Fruit fly (Drosophila melanogaster) whole organism, embryonic: ENCODE measurements around the gene att-ORFB.

Source experiments
- Ada2b ChIP-seq: fragments of 200-800 bp; sonication (Bioruptor generic); IDR thresholded peaks from 2 replicates; pipeline ENCODE4 v1.3.6; 2022; ENCODE audit warnings: missing biosample characterization, missing genetic modification characterization
- B-H1 ChIP-seq: fragments of 200-800 bp; sonication (Bioruptor generic); IDR thresholded peaks from 3 replicates; pipeline ENCODE4 v1.3.6; 2022; ENCODE audit warnings: missing biosample characterization, missing genetic modification characterization
- Bgb ChIP-seq: fragments of 200-800 bp; sonication (Bioruptor generic); IDR thresholded peaks from 2 replicates; pipeline ENCODE4 v1.3.6; 2022; ENCODE audit warnings: missing biosample characterization, missing genetic modification characterization; ENCODE audit not compliant: partially characterized antibody
- C15 ChIP-seq: fragments of 200-800 bp; sonication (Bioruptor generic); IDR thresholded peaks from 3 replicates; pipeline ENCODE4 v1.3.6; 2022; ENCODE audit warnings: missing biosample characterization, missing genetic modification characterization
- CG10321 ChIP-seq: fragments of 200-800 bp; sonication (Bioruptor generic); IDR thresholded peaks from 2 replicates; pipeline ENCODE4 v1.3.6; 2022; ENCODE audit warnings: missing biosample characterization, missing genetic modification characterization
- CG10366 ChIP-seq: fragments of 200-800 bp; sonication (Bioruptor generic); IDR thresholded peaks from 2 replicates; pipeline ENCODE4 v1.3.6; 2022; ENCODE audit warnings: missing biosample characterization, missing genetic modification characterization
- CG11560 ChIP-seq: fragments of 200-800 bp; sonication (Bioruptor generic); IDR thresholded peaks from 3 replicates; pipeline ENCODE4 v1.3.6; 2022; ENCODE audit warnings: missing biosample characterization, missing genetic modification characterization
- CG12104 ChIP-seq: fragments of 200-800 bp; sonication (Bioruptor generic); optimal IDR thresholded peaks from 3 replicates; lab custom pipeline; 2016; ENCODE audit warnings: missing biosample characterization, missing genetic modification characterization
- CG12236 ChIP-seq: fragments of 200-800 bp; sonication (Bioruptor generic); optimal IDR thresholded peaks from 2 replicates; lab custom pipeline; 2016; ENCODE audit warnings: missing biosample characterization, missing genetic modification characterization
- CG14860 ChIP-seq: fragments of 200-800 bp; sonication (Bioruptor generic); IDR thresholded peaks from 3 replicates; pipeline ENCODE4 v1.3.6; 2022; ENCODE audit warnings: missing biosample characterization, missing genetic modification characterization; ENCODE audit not compliant: partially characterized antibody
- CG1647 ChIP-seq: fragments of 200-800 bp; sonication (Bioruptor generic); optimal IDR thresholded peaks from 3 replicates; lab custom pipeline; 2016; ENCODE audit warnings: missing biosample characterization, missing genetic modification characterization
- CG18262 ChIP-seq: fragments of 200-800 bp; optimal IDR thresholded peaks from 3 replicates; lab custom pipeline; 2019; ENCODE audit warnings: missing biosample characterization, mild to moderate bottlenecking, missing genetic modification characterization, moderate library complexity
- CG2678 ChIP-seq: fragments of 200-800 bp; sonication (Bioruptor generic); optimal IDR thresholded peaks from 3 replicates; lab custom pipeline; 2019; ENCODE audit warnings: missing biosample characterization, mild to moderate bottlenecking, missing genetic modification characterization, moderate library complexity
- CG3847 ChIP-seq: fragments of 200-800 bp; sonication (Bioruptor generic); IDR thresholded peaks from 2 replicates; pipeline ENCODE4 v1.3.6; 2022; ENCODE audit warnings: missing biosample characterization, missing genetic modification characterization
- CG4707 ChIP-seq: fragments of 200-800 bp; sonication (Bioruptor generic); optimal IDR thresholded peaks from 2 replicates; lab custom pipeline; 2018; ENCODE audit warnings: missing biosample characterization, mild to moderate bottlenecking, missing genetic modification characterization, moderate library complexity
- CG7745 ChIP-seq: fragments of 200-800 bp; sonication (Bioruptor generic); optimal IDR thresholded peaks from 2 replicates; lab custom pipeline; 2018; ENCODE audit warnings: missing biosample characterization, mild to moderate bottlenecking, missing genetic modification characterization, moderate library complexity
- CG7963 ChIP-seq: fragments of 200-800 bp; sonication (Bioruptor generic); IDR thresholded peaks from 3 replicates; pipeline ENCODE4 v1.3.6; 2022; ENCODE audit warnings: missing biosample characterization, missing genetic modification characterization; ENCODE audit not compliant: partially characterized antibody
- CG9817 ChIP-seq: fragments of 200-800 bp; sonication (Bioruptor generic); optimal IDR thresholded peaks from 2 replicates; lab custom pipeline; 2018; ENCODE audit warnings: missing biosample characterization, mild to moderate bottlenecking, missing genetic modification characterization, moderate library complexity
- D19A ChIP-seq: fragments of 200-800 bp; optimal IDR thresholded peaks from 3 replicates; lab custom pipeline; 2019; ENCODE audit warnings: missing biosample characterization, mild to moderate bottlenecking, missing genetic modification characterization, moderate library complexity
- Drgx ChIP-seq: fragments of 200-800 bp; sonication (Bioruptor generic); IDR thresholded peaks from 2 replicates; pipeline ENCODE4 v1.3.6; 2022; ENCODE audit warnings: missing biosample characterization, missing genetic modification characterization
- Ets97D ChIP-seq: fragments of 200-800 bp; sonication (Bioruptor generic); optimal IDR thresholded peaks from 3 replicates; lab custom pipeline; 2016; ENCODE audit warnings: missing biosample characterization, missing genetic modification characterization
- Fer2 ChIP-seq: fragments of 200-800 bp; sonication (Bioruptor generic); optimal IDR thresholded peaks from 2 replicates; lab custom pipeline; 2018; ENCODE audit warnings: missing biosample characterization, mild to moderate bottlenecking, missing genetic modification characterization, moderate library complexity
- GATAe ChIP-seq: fragments of 200-800 bp; sonication (Bioruptor generic); conservative IDR thresholded peaks from 2 replicates; pipeline ENCODE4 v1.3.6; 2022; ENCODE audit warnings: missing biosample characterization, missing genetic modification characterization
- Hr51 ChIP-seq, 2 experiments: fragments of 200-800 bp; sonication (Bioruptor generic); optimal IDR thresholded peaks; 2 replicates in 1 of 2; 3 replicates in 1 of 2; lab custom pipeline; 2016 to 2018; ENCODE audit warnings: missing biosample characterization in 2 of 2, missing genetic modification characterization in 2 of 2, mild to moderate bottlenecking in 1 of 2, moderate library complexity in 1 of 2
- Jarid2 ChIP-seq: fragments of 200-800 bp; sonication (Bioruptor generic); optimal IDR thresholded peaks from 3 replicates; lab custom pipeline; 2017; ENCODE audit warnings: mild to moderate bottlenecking, missing biosample characterization, missing genetic modification reagents, missing genetic modification characterization
- Opbp ChIP-seq: fragments of 200-800 bp; sonication (Bioruptor generic); IDR thresholded peaks from 3 replicates; pipeline ENCODE4 v1.3.6; 2022; ENCODE audit warnings: missing biosample characterization, missing genetic modification characterization; ENCODE audit not compliant: partially characterized antibody
- Poxn ChIP-seq: fragments of 200-800 bp; sonication (Bioruptor generic); IDR thresholded peaks from 2 replicates; pipeline ENCODE4 v1.3.6; 2022; ENCODE audit warnings: missing biosample characterization, missing genetic modification characterization
- Rx ChIP-seq: fragments of 200-800 bp; sonication (Bioruptor generic); IDR thresholded peaks from 2 replicates; pipeline ENCODE4 v1.3.6; 2022; ENCODE audit warnings: missing biosample characterization, missing genetic modification characterization
- Scr ChIP-seq: fragments of 200-800 bp; sonication (Bioruptor generic); IDR thresholded peaks from 2 replicates; pipeline ENCODE4 v1.3.6; 2022; ENCODE audit warnings: missing biosample characterization, missing genetic modification characterization; ENCODE audit not compliant: partially characterized antibody
- Sin3A ChIP-seq: fragments of >200 bp; optimal IDR thresholded peaks from 2 replicates; lab custom pipeline; 2018
- bab2 ChIP-seq: fragments of 200-800 bp; sonication (Bioruptor generic); optimal IDR thresholded peaks from 2 replicates; lab custom pipeline; 2016; ENCODE audit warnings: missing biosample characterization, missing genetic modification characterization
- cato ChIP-seq: fragments of 200-800 bp; sonication (Bioruptor generic); optimal IDR thresholded peaks from 2 replicates; lab custom pipeline; 2016; ENCODE audit warnings: missing biosample characterization, missing genetic modification characterization, borderline replicate concordance
- crol ChIP-seq: fragments of 200-800 bp; sonication (Bioruptor generic); IDR thresholded peaks from 2 replicates; pipeline ENCODE4 v1.3.6; 2022; ENCODE audit warnings: missing biosample characterization, missing genetic modification characterization
- dimm ChIP-seq: fragments of 200-800 bp; sonication (Bioruptor generic); IDR thresholded peaks from 2 replicates; pipeline ENCODE4 v1.3.6; 2022; ENCODE audit warnings: missing biosample characterization, missing genetic modification characterization
- gce ChIP-seq: fragments of 200-800 bp; sonication (Bioruptor generic); IDR thresholded peaks from 3 replicates; pipeline ENCODE4 v1.3.6; 2022; ENCODE audit warnings: missing biosample characterization, missing genetic modification characterization
- gsb-n ChIP-seq: fragments of 200-800 bp; sonication (Bioruptor generic); optimal IDR thresholded peaks from 3 replicates; lab custom pipeline; 2018; ENCODE audit warnings: missing biosample characterization, mild to moderate bottlenecking, missing genetic modification characterization
- klu ChIP-seq: fragments of 200-800 bp; sonication (Bioruptor generic); IDR thresholded peaks from 2 replicates; pipeline ENCODE4 v1.3.6; 2022; ENCODE audit warnings: missing biosample characterization, missing genetic modification characterization
- mld ChIP-seq: fragments of 200-800 bp; sonication (Bioruptor generic); IDR thresholded peaks from 3 replicates; pipeline ENCODE4 v1.3.6; 2022; ENCODE audit warnings: missing biosample characterization, missing genetic modification characterization; ENCODE audit not compliant: partially characterized antibody
- nom ChIP-seq: fragments of 200-800 bp; sonication (Bioruptor generic); optimal IDR thresholded peaks from 2 replicates; lab custom pipeline; 2017; ENCODE audit warnings: missing biosample characterization, missing genetic modification characterization, mild to moderate bottlenecking, moderate library complexity, missing genetic modification reagents
- otp ChIP-seq: fragments of 200-800 bp; sonication (Bioruptor generic); IDR thresholded peaks from 3 replicates; pipeline ENCODE4, ENCODE4 v1.3.6; 2022; ENCODE audit warnings: missing biosample characterization, missing genetic modification characterization
- pb ChIP-seq: fragments of 200-800 bp; sonication (Bioruptor generic); optimal IDR thresholded peaks from 3 replicates; lab custom pipeline; 2016; ENCODE audit warnings: missing biosample characterization, missing genetic modification characterization
- pita ChIP-seq: fragments of 200-800 bp; sonication (Bioruptor generic); optimal IDR thresholded peaks from 2 replicates; lab custom pipeline; 2017; ENCODE audit warnings: missing biosample characterization, mild to moderate bottlenecking, missing genetic modification characterization
- pros ChIP-seq: fragments of 200-800 bp; sonication (Bioruptor generic); optimal IDR thresholded peaks from 3 replicates; lab custom pipeline; 2019; ENCODE audit warnings: missing biosample characterization, mild to moderate bottlenecking, missing genetic modification characterization, moderate library complexity
- so ChIP-seq: fragments of 200-800 bp; sonication (Bioruptor generic); IDR thresholded peaks from 3 replicates; pipeline ENCODE4 v1.3.6; 2022; ENCODE audit warnings: missing biosample characterization, missing genetic modification characterization
- trem ChIP-seq: fragments of 200-800 bp; optimal IDR thresholded peaks from 3 replicates; lab custom pipeline; 2019; ENCODE audit warnings: missing biosample characterization, mild to moderate bottlenecking, missing genetic modification characterization, moderate library complexity
- unc-4 ChIP-seq: fragments of 200-800 bp; sonication (Bioruptor generic); IDR thresholded peaks from 2 replicates; pipeline ENCODE4 v1.3.6; 2022; ENCODE audit warnings: missing biosample characterization, missing genetic modification characterization; ENCODE audit not compliant: partially characterized antibody
- vnd ChIP-seq: fragments of 200-800 bp; sonication (Bioruptor generic); IDR thresholded peaks from 3 replicates; pipeline ENCODE4 v1.3.6; 2022; ENCODE audit warnings: missing biosample characterization, missing genetic modification characterization; ENCODE audit not compliant: partially characterized antibody
- vvl ChIP-seq: fragments of 200-800 bp; sonication (Bioruptor generic); IDR thresholded peaks from 2 replicates; pipeline ENCODE4 v1.3.6; 2022; ENCODE audit warnings: missing biosample characterization, missing genetic modification characterization

The att-ORFB gene

DNA sequence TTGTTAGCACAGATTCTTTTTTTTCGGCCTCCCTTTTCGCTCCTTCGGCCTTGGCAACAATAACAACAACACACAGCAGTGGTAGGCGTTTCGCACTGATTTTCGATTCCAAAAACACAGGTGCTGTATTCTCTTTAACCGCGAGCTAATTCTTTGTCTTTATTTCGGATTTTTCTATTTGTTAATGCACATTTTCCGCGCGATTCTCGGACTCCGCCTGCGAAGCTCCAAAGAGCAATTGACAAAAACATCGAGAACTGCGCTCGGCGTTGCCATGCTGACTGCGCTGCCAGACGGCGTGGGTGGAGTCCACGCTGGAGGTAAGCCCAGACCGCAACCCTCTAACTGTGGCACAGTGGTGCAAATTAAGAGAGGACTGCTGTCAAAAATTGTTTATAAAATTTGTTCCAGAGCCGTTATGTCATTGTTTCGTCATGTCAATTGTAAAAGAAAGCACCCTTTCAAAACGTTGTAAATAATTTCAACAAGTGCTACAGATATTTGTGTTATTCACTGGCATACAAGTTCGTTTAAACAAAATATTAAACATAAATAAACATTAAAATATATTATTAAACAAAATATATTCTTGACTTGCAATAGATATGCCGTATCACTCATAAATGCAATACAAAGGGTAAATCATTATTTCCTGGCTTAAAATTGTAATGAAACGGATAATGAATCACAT lies 3.4 kb upstream of the att-ORFB start, which contains the start of the genes DPCoAC and CG5180 (continued):
- TF ChIP-seq CG7745 (tag; lab: Kevin White, UChicago) (no peak), Rx (GFP tag; lab: Robert Waterston, UW) (peak; percentile 30; the same call in 1 of the 2 replicates), CG7963 (peak; percentile 71; the same call in 2 of the 3 replicates), pita (GFP tag; lab: Kevin White, UChicago) (peak; percentile 90), gce (GFP tag; lab: Robert Waterston, UW) (0 out of 3 replicates have a peak, but pooled peaks have one; percentile 47), Poxn (GFP tag; lab: Robert Waterston, UW) (no peak), trem (tag; lab: Kevin White, UChicago) (peak; percentile 37), Ada2b (GFP tag; lab: Robert Waterston, UW) (peak; percentile 71), mld (GFP tag; lab: Robert Waterston, UW) (no peak), CG11560 (peak; percentile 68), CG12236 (GFP tag; lab: Kevin White, UChicago) (peak; percentile 12), C15 (GFP tag; lab: Robert Waterston, UW) (no peak), gsb-n (peak; percentile 15), so (peak; percentile 53; the same call in 1 of the 3 replicates), CG2678 (tag; lab: Kevin White, UChicago) (peak; percentile 56), klu (GFP tag; lab: Robert Waterston, UW) (peak; percentile 87), bab2 (peak; percentile 51), CG14860 (GFP tag; lab: Robert Waterston, UW) (peak; percentile 39; the same call in 1 of the 3 replicates), Jarid2 (GFP tag; lab: Kevin White, UChicago) (peak; percentile 53), vvl (GFP tag; lab: Robert Waterston, UW) (peak; percentile 80; the same call in 1 of the 2 replicates), otp (GFP tag; lab: Robert Waterston, UW) (0 out of 3 replicates have a peak, but pooled peaks have one; percentile 48), pb (GFP tag; lab: Kevin White, UChicago) (peak; percentile 49), CG9817 (tag; lab: Kevin White, UChicago) (peak; percentile 56), nom (GFP tag; lab: Kevin White, UChicago) (peak; percentile 48), dimm (GFP tag; lab: Robert Waterston, UW) (0 out of 2 replicates have a peak, but pooled peaks have one; percentile 19), unc-4 (peak; percentile 50), D19A (tag; lab: Kevin White, UChicago) (peak; percentile 43), Fer2 (no peak), cato (GFP tag; lab: Kevin White, UChicago) (no peak), CG18262 (peak; percentile 59), Sin3A (lab: Kevin White, UChicago) (peak; percentile 44), Drgx (GFP tag; lab: Robert Waterston, UW) (peak; percentile 44), Hr51 (GFP tag; optimal IDR thresholded peaks at IDR 0.05; lab: Kevin White, UChicago) (peak; percentile 66 to 70), pros (GFP tag; lab: Kevin White, UChicago) (no peak), CG1647 (GFP tag; lab: Kevin White, UChicago) (peak; percentile 75), Scr (GFP tag; lab: Robert Waterston, UW) (peak; percentile 40), CG4707 (GFP tag; lab: Kevin White, UChicago) (peak; percentile 60), Ets97D (GFP tag; lab: Kevin White, UChicago) (peak; percentile 83), CG10321 (GFP tag; lab: Robert Waterston, UW) (peak; percentile 49; the same call in 1 of the 2 replicates), CG3847 (peak; percentile 89), Bgb (peak; percentile 83), crol (no peak), CG10366 (GFP tag; lab: Robert Waterston, UW) (peak; percentile 68), B-H1 (GFP tag; lab: Robert Waterston, UW) (peak; percentile 10; the same call in 1 of the 3 replicates), vnd (GFP tag; lab: Robert Waterston, UW) (peak; percentile 44; the same call in 2 of the 3 replicates), GATAe (0 out of 2 replicates have a peak, but pooled peaks have one; percentile 13), Opbp (GFP tag; lab: Robert Waterston, UW) (peak; percentile 82), CG12104 (GFP tag; lab: Kevin White, UChicago) (no peak)
